Fruit fly (Drosophila melanogaster) whole organism, embryonic: ENCODE measurements around the gene mRpL24.

ENCODE experiments used
- Atf-2 ChIP-seq: fragments of 200-800 bp; sonication (Bioruptor generic); optimal IDR thresholded peaks from 2 replicates; lab custom pipeline; 2016; ENCODE audit warnings: missing biosample characterization, missing genetic modification characterization
- Atf6 ChIP-seq: fragments of 200-800 bp; sonication (Bioruptor generic); IDR thresholded peaks from 2 replicates; pipeline ENCODE4 v1.3.6; 2022; ENCODE audit warnings: missing biosample characterization, missing genetic modification characterization
- Bgb ChIP-seq: fragments of 200-800 bp; sonication (Bioruptor generic); IDR thresholded peaks from 2 replicates; pipeline ENCODE4 v1.3.6; 2022; ENCODE audit warnings: missing biosample characterization, missing genetic modification characterization; ENCODE audit not compliant: partially characterized antibody
- Bteb2 ChIP-seq: fragments of 200-800 bp; sonication (Bioruptor generic); optimal IDR thresholded peaks from 2 replicates; lab custom pipeline; 2016; ENCODE audit warnings: missing biosample characterization, missing genetic modification characterization
- CG10366 ChIP-seq: fragments of 200-800 bp; sonication (Bioruptor generic); IDR thresholded peaks from 2 replicates; pipeline ENCODE4 v1.3.6; 2022; ENCODE audit warnings: missing biosample characterization, missing genetic modification characterization
- CG12744 ChIP-seq: fragments of 200-800 bp; sonication (Bioruptor generic); optimal IDR thresholded peaks from 2 replicates; lab custom pipeline; 2016; ENCODE audit warnings: missing biosample characterization, missing genetic modification characterization
- CG13123 ChIP-seq: fragments of 200-800 bp; sonication (Bioruptor generic); optimal IDR thresholded peaks from 2 replicates; lab custom pipeline; 2016; ENCODE audit warnings: missing biosample characterization, missing genetic modification characterization
- CG13624 ChIP-seq: fragments of 200-800 bp; sonication (Bioruptor generic); optimal IDR thresholded peaks from 2 replicates; lab custom pipeline; 2016; ENCODE audit warnings: missing biosample characterization, missing genetic modification characterization
- CG15601 ChIP-seq: fragments of 200-800 bp; sonication (Bioruptor generic); optimal IDR thresholded peaks from 3 replicates; lab custom pipeline; 2019; ENCODE audit warnings: missing biosample characterization, mild to moderate bottlenecking, missing genetic modification characterization, moderate library complexity
- CG1647 ChIP-seq: fragments of 200-800 bp; sonication (Bioruptor generic); optimal IDR thresholded peaks from 3 replicates; lab custom pipeline; 2016; ENCODE audit warnings: missing biosample characterization, missing genetic modification characterization
- CG17186 ChIP-seq: fragments of 200-800 bp; sonication (Bioruptor generic); optimal IDR thresholded peaks from 3 replicates; lab custom pipeline; 2017; ENCODE audit warnings: missing biosample characterization, missing genetic modification reagents, missing genetic modification characterization
- CG18764 ChIP-seq: fragments of 200-800 bp; sonication (Bioruptor generic); optimal IDR thresholded peaks from 3 replicates; lab custom pipeline; 2016; ENCODE audit warnings: missing biosample characterization, missing genetic modification characterization
- CG2129 ChIP-seq: fragments of 200-800 bp; sonication (Bioruptor generic); IDR thresholded peaks from 2 replicates; pipeline ENCODE4 v1.3.6; 2022; ENCODE audit warnings: missing biosample characterization, missing genetic modification characterization; ENCODE audit not compliant: partially characterized antibody
- CG6689 ChIP-seq: fragments of 200-800 bp; sonication (Bioruptor generic); IDR thresholded peaks from 2 replicates; pipeline ENCODE4 v1.3.6; 2022; ENCODE audit warnings: missing biosample characterization, missing genetic modification characterization
- CG7745 ChIP-seq: fragments of 200-800 bp; sonication (Bioruptor generic); optimal IDR thresholded peaks from 2 replicates; lab custom pipeline; 2018; ENCODE audit warnings: missing biosample characterization, mild to moderate bottlenecking, missing genetic modification characterization, moderate library complexity
- CG7963 ChIP-seq: fragments of 200-800 bp; sonication (Bioruptor generic); IDR thresholded peaks from 3 replicates; pipeline ENCODE4 v1.3.6; 2022; ENCODE audit warnings: missing biosample characterization, missing genetic modification characterization; ENCODE audit not compliant: partially characterized antibody
- CG8290 ChIP-seq, 3 experiments: fragments of 200-800 bp; sonication (Bioruptor generic); optimal IDR thresholded peaks; 2 replicates each; lab custom pipeline; 2016 to 2019; ENCODE audit warnings: missing biosample characterization in 3 of 3, missing genetic modification characterization in 3 of 3, mild to moderate bottlenecking in 2 of 3, moderate library complexity in 1 of 3
- CG9215 ChIP-seq: fragments of 200-800 bp; sonication (Bioruptor generic); IDR thresholded peaks from 2 replicates; pipeline ENCODE4 v1.3.6; 2022; ENCODE audit warnings: missing biosample characterization, missing genetic modification characterization
- CG9437 ChIP-seq: fragments of 200-800 bp; sonication (Bioruptor generic); optimal IDR thresholded peaks from 2 replicates; lab custom pipeline; 2018; ENCODE audit warnings: missing biosample characterization, mild to moderate bottlenecking, missing genetic modification characterization
- Ets97D ChIP-seq: fragments of 200-800 bp; sonication (Bioruptor generic); optimal IDR thresholded peaks from 3 replicates; lab custom pipeline; 2016; ENCODE audit warnings: missing biosample characterization, missing genetic modification characterization
- Hand ChIP-seq: fragments of 200-800 bp; sonication (Bioruptor generic); optimal IDR thresholded peaks from 2 replicates; lab custom pipeline; 2017; ENCODE audit warnings: mild to moderate bottlenecking, missing biosample characterization, missing genetic modification reagents, missing genetic modification characterization
- HmgD ChIP-seq: fragments of 200-800 bp; sonication (Bioruptor generic); optimal IDR thresholded peaks from 3 replicates; lab custom pipeline; 2016; ENCODE audit warnings: missing biosample characterization, missing genetic modification characterization
- Hsf ChIP-seq: fragments of 200-800 bp; sonication (Bioruptor generic); optimal IDR thresholded peaks from 3 replicates; lab custom pipeline; 2016; ENCODE audit warnings: missing biosample characterization, missing genetic modification characterization
- Mrtf ChIP-seq: fragments of 200-800 bp; sonication (Bioruptor generic); IDR thresholded peaks from 3 replicates; pipeline ENCODE4 v1.3.6; 2022; ENCODE audit warnings: missing biosample characterization, missing genetic modification characterization
- Opbp ChIP-seq: fragments of 200-800 bp; sonication (Bioruptor generic); IDR thresholded peaks from 3 replicates; pipeline ENCODE4 v1.3.6; 2022; ENCODE audit warnings: missing biosample characterization, missing genetic modification characterization; ENCODE audit not compliant: partially characterized antibody
- Pdp1 ChIP-seq, 2 experiments: fragments of 200-800 bp; sonication (Bioruptor generic); optimal IDR thresholded peaks; 3 replicates each; lab custom pipeline; 2016; ENCODE audit warnings: missing biosample characterization in 2 of 2, missing genetic modification characterization in 2 of 2, mild to moderate bottlenecking in 1 of 2, moderate library complexity in 1 of 2
- ap ChIP-seq: fragments of 200-800 bp; sonication (Bioruptor generic); IDR thresholded peaks from 2 replicates; pipeline ENCODE4 v1.3.6; 2022; ENCODE audit warnings: missing biosample characterization, missing genetic modification characterization
- ara ChIP-seq: fragments of 200-800 bp; sonication (Bioruptor generic); IDR thresholded peaks from 2 replicates; pipeline ENCODE4 v1.3.6; 2022; ENCODE audit warnings: missing biosample characterization, missing genetic modification characterization
- bab2 ChIP-seq: fragments of 200-800 bp; sonication (Bioruptor generic); optimal IDR thresholded peaks from 2 replicates; lab custom pipeline; 2016; ENCODE audit warnings: missing biosample characterization, missing genetic modification characterization
- disco-r ChIP-seq: fragments of 200-800 bp; sonication (Bioruptor generic); optimal IDR thresholded peaks from 2 replicates; lab custom pipeline; 2016; ENCODE audit warnings: missing biosample characterization, missing genetic modification characterization
- fd3F ChIP-seq: fragments of 200-800 bp; sonication (Bioruptor generic); optimal IDR thresholded peaks from 2 replicates; lab custom pipeline; 2018; ENCODE audit warnings: missing biosample characterization, mild to moderate bottlenecking, missing genetic modification characterization, moderate library complexity
- ftz-f1 ChIP-seq: fragments of 200-800 bp; sonication (Bioruptor generic); optimal IDR thresholded peaks from 2 replicates; lab custom pipeline; 2016; ENCODE audit warnings: missing biosample characterization, missing genetic modification characterization
- hbn ChIP-seq: fragments of 200-800 bp; sonication (Bioruptor generic); IDR thresholded peaks from 2 replicates; pipeline ENCODE4 v1.3.6; 2022; ENCODE audit warnings: missing biosample characterization, missing genetic modification characterization; ENCODE audit not compliant: partially characterized antibody
- hth ChIP-seq: fragments of >200 bp; optimal IDR thresholded peaks from 2 replicates; lab custom pipeline; 2017; ENCODE audit warnings: inconsistent platforms
- ind ChIP-seq: fragments of 200-800 bp; sonication (Bioruptor generic); optimal IDR thresholded peaks from 3 replicates; lab custom pipeline; 2016; ENCODE audit warnings: missing biosample characterization, missing genetic modification characterization
- jumu ChIP-seq: fragments of 200-800 bp; sonication (Bioruptor generic); optimal IDR thresholded peaks from 3 replicates; lab custom pipeline; 2016; ENCODE audit warnings: missing biosample characterization, missing genetic modification characterization
- lab ChIP-seq: fragments of 200-800 bp; sonication (Bioruptor generic); optimal IDR thresholded peaks from 3 replicates; lab custom pipeline; 2017; ENCODE audit warnings: missing biosample characterization, missing genetic modification characterization, mild to moderate bottlenecking, moderate library complexity, missing genetic modification reagents
- lbe ChIP-seq: fragments of 200-800 bp; sonication (Bioruptor generic); optimal IDR thresholded peaks from 2 replicates; lab custom pipeline; 2016; ENCODE audit warnings: missing biosample characterization, mild to moderate bottlenecking, missing genetic modification characterization
- luna ChIP-seq: fragments of 200-800 bp; sonication (Bioruptor generic); optimal IDR thresholded peaks from 2 replicates; lab custom pipeline; 2016; ENCODE audit warnings: missing biosample characterization, missing genetic modification characterization
- pfk ChIP-seq: fragments of 200-800 bp; sonication (Bioruptor generic); optimal IDR thresholded peaks from 2 replicates; lab custom pipeline; 2018; ENCODE audit warnings: missing biosample characterization, mild to moderate bottlenecking, missing genetic modification characterization, moderate library complexity
- pnt ChIP-seq: fragments of 200-800 bp; sonication (Bioruptor generic); optimal IDR thresholded peaks from 3 replicates; lab custom pipeline; 2016; ENCODE audit warnings: missing biosample characterization, missing genetic modification characterization
- psq ChIP-seq: fragments of 200-800 bp; sonication (Bioruptor generic); optimal IDR thresholded peaks from 2 replicates; lab custom pipeline; 2017; ENCODE audit warnings: missing biosample characterization, missing genetic modification characterization
- sens-2 ChIP-seq: fragments of 200-800 bp; sonication (Bioruptor generic); IDR thresholded peaks from 2 replicates; pipeline ENCODE4 v1.3.6; 2022; ENCODE audit warnings: missing biosample characterization, missing genetic modification characterization
- slbo ChIP-seq: fragments of 200-800 bp; sonication (Bioruptor generic); IDR thresholded peaks from 2 replicates; pipeline ENCODE4 v1.3.6; 2022; ENCODE audit warnings: missing biosample characterization, missing genetic modification characterization
- sug ChIP-seq: fragments of 200-800 bp; optimal IDR thresholded peaks from 2 replicates; lab custom pipeline; 2019; ENCODE audit warnings: missing biosample characterization, mild to moderate bottlenecking, missing genetic modification characterization, moderate library complexity
- tgo ChIP-seq: fragments of 200-800 bp; sonication (Bioruptor generic); IDR thresholded peaks from 3 replicates; pipeline ENCODE4 v1.3.6; 2022; ENCODE audit warnings: missing biosample characterization, missing genetic modification characterization
- unc-4 ChIP-seq: fragments of 200-800 bp; sonication (Bioruptor generic); IDR thresholded peaks from 2 replicates; pipeline ENCODE4 v1.3.6; 2022; ENCODE audit warnings: missing biosample characterization, missing genetic modification characterization; ENCODE audit not compliant: partially characterized antibody
- wek ChIP-seq: fragments of 200-800 bp; sonication (Bioruptor generic); optimal IDR thresholded peaks from 3 replicates; lab custom pipeline; 2018; ENCODE audit warnings: missing biosample characterization, mild to moderate bottlenecking, missing genetic modification characterization, moderate library complexity
- zfh1 ChIP-seq: fragments of 200-800 bp; sonication (Bioruptor generic); IDR thresholded peaks from 3 replicates; pipeline ENCODE4 v1.3.6; 2022; ENCODE audit warnings: missing biosample characterization, missing genetic modification characterization

Gene mRpL24

dm6 chr2L:4981278-4981966 is 36.3 kb upstream of the mRpL24 start, which contains the start of the genes CG8892 and CG34126 (continued):
- peak; percentile 94 for TF ChIP-seq ara (GFP tag; lab: Robert Waterston, UW)
- TF ChIP-seq tgo (GFP tag; lab: Robert Waterston, UW): peak; percentile 97
- TF ChIP-seq Ets97D: peak; percentile 92
- TF ChIP-seq sug (tag; lab: Kevin White, UChicago): peak; percentile 97
- TF ChIP-seq HmgD (GFP tag; lab: Kevin White, UChicago): peak; percentile 90
- no peak for TF ChIP-seq CG7963
- TF ChIP-seq lab (GFP tag; lab: Kevin White, UChicago): peak; percentile 98
- TF ChIP-seq pfk (GFP tag; lab: Kevin White, UChicago): peak; percentile 54
- peak; percentile 99 for TF ChIP-seq ind (GFP tag; lab: Kevin White, UChicago)
- peak; percentile 98 for TF ChIP-seq CG8290 (GFP tag; optimal IDR thresholded peaks at IDR 0.05; lab: Kevin White, UChicago)
- TF ChIP-seq CG8290 (tag; optimal IDR thresholded peaks at IDR 0.05; lab: Kevin White, UChicago): peak; percentile 91 to 94
- peak; percentile 95 for TF ChIP-seq CG17186 (GFP tag; lab: Kevin White, UChicago)
- peak; percentile 96 for TF ChIP-seq Mrtf (GFP tag; lab: Robert Waterston, UW)
- peak; percentile 100 for TF ChIP-seq CG6689 (GFP tag; lab: Robert Waterston, UW)
- TF ChIP-seq Bgb (GFP tag; lab: Robert Waterston, UW): peak; percentile 45; the same call in 1 of the 2 replicates
- TF ChIP-seq Bteb2: peak; percentile 94
- TF ChIP-seq jumu (GFP tag; lab: Kevin White, UChicago): peak; percentile 98
- peak; percentile 94 for TF ChIP-seq CG10366 (GFP tag; lab: Robert Waterston, UW)
- peak; percentile 92 for TF ChIP-seq ftz-f1 (GFP tag; lab: Kevin White, UChicago)
- TF ChIP-seq disco-r (GFP tag; lab: Kevin White, UChicago): peak; percentile 83
- peak; percentile 87 for TF ChIP-seq CG12744 (GFP tag; lab: Kevin White, UChicago)
- peak; percentile 98 for TF ChIP-seq slbo (GFP tag; lab: Robert Waterston, UW)
- TF ChIP-seq Atf-2 (GFP tag; lab: Kevin White, UChicago): peak; percentile 94
- TF ChIP-seq Hsf (GFP tag; lab: Kevin White, UChicago): peak; percentile 99
- no peak for TF ChIP-seq CG7745 (tag; lab: Kevin White, UChicago)
- peak; percentile 97 for TF ChIP-seq pnt (GFP tag; lab: Kevin White, UChicago)
- peak; percentile 85 for TF ChIP-seq ap (GFP tag; lab: Robert Waterston, UW)
- TF ChIP-seq sens-2 (GFP tag; lab: Robert Waterston, UW): peak; percentile 77
- TF ChIP-seq CG13624 (GFP tag; lab: Kevin White, UChicago): peak; percentile 96
- peak; percentile 96 for TF ChIP-seq zfh1 (GFP tag; lab: Robert Waterston, UW)
- TF ChIP-seq Atf6 (GFP tag; lab: Robert Waterston, UW): peak; percentile 97
- TF ChIP-seq Pdp1 (GFP tag; optimal IDR thresholded peaks at IDR 0.05; lab: Kevin White, UChicago): peak; percentile 95 to 98
- peak; percentile 93 for TF ChIP-seq psq
- peak; percentile 97 for TF ChIP-seq CG9215 (GFP tag; lab: Robert Waterston, UW)
- TF ChIP-seq CG18764: peak; percentile 97
- peak; percentile 95 for TF ChIP-seq fd3F (GFP tag; lab: Kevin White, UChicago)
- peak; percentile 98 for TF ChIP-seq CG1647
- no peak for TF ChIP-seq CG2129 (GFP tag; lab: Robert Waterston, UW)
- TF ChIP-seq CG13123 (GFP tag; lab: Kevin White, UChicago): peak; percentile 95
- peak; percentile 94 for TF ChIP-seq CG15601
- TF ChIP-seq unc-4 (GFP tag; lab: Robert Waterston, UW): 0 out of 2 replicates have a peak, but pooled peaks have one; percentile 27
- peak; percentile 82 for TF ChIP-seq Hand
- 0 out of 3 replicates have a peak, but pooled peaks have one; percentile 28 for TF ChIP-seq Opbp (GFP tag; lab: Robert Waterston, UW)
- TF ChIP-seq wek: peak; percentile 65
- no peak for TF ChIP-seq hth (lab: Kevin White, UChicago)
- TF ChIP-seq CG9437 (GFP tag; lab: Kevin White, UChicago): peak; percentile 92
- peak; percentile 95 for TF ChIP-seq lbe (GFP tag; lab: Kevin White, UChicago)
- no peak for TF ChIP-seq hbn (GFP tag; lab: Robert Waterston, UW)
- TF ChIP-seq luna (GFP tag; lab: Kevin White, UChicago): peak; percentile 87
- TF ChIP-seq bab2: peak; percentile 97
